Worm (Caenorhabditis elegans) whole organism, L4/young adult: ENCODE measurements around the gene msp-31.

Source experiments
- W03F9.2 ChIP-seq: fragments of 150-350 bp; optimal IDR thresholded peaks from 2 replicates; lab custom pipeline; 2014; ENCODE audit warnings: missing biosample characterization, missing genetic modification characterization
- dao-5 ChIP-seq: sonication (generic microtip); optimal IDR thresholded peaks from 2 replicates; lab custom pipeline; 2016; ENCODE audit warnings: missing genotype, missing genetic modification characterization, moderate library complexity, missing compliant biosample characterization
- him-1 ChIP-seq: sonication (generic microtip); optimal IDR thresholded peaks from 2 replicates; lab custom pipeline; 2016; ENCODE audit warnings: missing genotype, missing genetic modification reagents, missing genetic modification characterization, missing compliant biosample characterization

ce11 chrII:4935518-4935917, 19.2 kb upstream of the msp-31 start, which contains the start of gene ZK546.5:
- no peak for TF ChIP-seq dao-5 (tag; lab: Kevin White, UChicago)
- no peak for TF ChIP-seq him-1
- no peak for TF ChIP-seq W03F9.2
